Worm (Caenorhabditis elegans): ENCODE results near the gene sru-26.

DNA sequence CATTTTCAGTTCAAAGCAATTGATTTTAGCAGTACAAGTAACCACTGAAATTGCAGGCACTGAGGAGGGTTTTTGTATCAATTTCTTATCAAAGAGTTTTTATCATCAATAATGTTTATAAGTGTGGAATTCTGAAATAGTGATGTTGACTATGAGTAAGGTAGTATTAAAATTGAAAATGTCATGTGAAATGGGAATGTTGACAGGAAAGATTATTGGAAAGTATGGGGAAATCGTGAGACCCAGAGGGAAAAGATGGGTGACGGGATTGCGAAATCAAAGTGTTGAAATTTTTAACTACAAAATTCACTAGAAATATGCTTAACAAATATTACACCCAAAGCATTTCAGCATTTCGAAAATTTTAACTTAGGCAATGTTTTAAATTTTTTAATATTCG, 39.9 kb downstream of the sru-26 start, which contains the start of gene F53B2.8:
- no peak for TF ChIP-seq med-1 (GFP tag; optimal IDR thresholded peaks at IDR 0.05; ENCODE audit: insufficient read depth)
- TF ChIP-seq flt-1 (GFP tag; IDR thresholded peaks at IDR 0.05) = no peak
- no peak for TF ChIP-seq cog-1 (tag; optimal IDR thresholded peaks at IDR 0.05)
- no peak for TF ChIP-seq ztf-29 (GFP tag; IDR thresholded peaks at IDR 0.05)
- no peak for TF ChIP-seq klf-2 (GFP tag; conservative IDR thresholded peaks at IDR 0.05)
- no peak for TF ChIP-seq tab-1 (GFP tag; IDR thresholded peaks at IDR 0.05)
- TF ChIP-seq ref-1 (GFP tag; conservative IDR thresholded peaks at IDR 0.05) = no peak
- no peak for TF ChIP-seq T22C8.4 (GFP tag; IDR thresholded peaks at IDR 0.05)
- TF ChIP-seq ztf-23 (GFP tag; IDR thresholded peaks at IDR 0.05) = no peak

Measured in whole organism, midembryonic.